Fruit fly (Drosophila melanogaster): ENCODE data around the gene CG7029.

- TF ChIP-seq h (optimal IDR thresholded peaks at IDR 0.05) (no peak), psq (optimal IDR thresholded peaks at IDR 0.05) (no peak), insv (optimal IDR thresholded peaks at IDR 0.05) (no peak), ttk (optimal IDR thresholded peaks at IDR 0.05) (no peak), Myc (optimal IDR thresholded peaks at IDR 0.05) (no peak), Sin3A (optimal IDR thresholded peaks at IDR 0.05) (no peak)
Measured at dm6 chr3R:22816437-22817173, 65.9 kb downstream of the CG7029 start.
